Fruit fly (Drosophila melanogaster) whole organism, embryonic: ENCODE results near the gene Ppm1.
A peak's percentile ranks its signal among the peaks of the same experiment; 100 is the strongest.

ENCODE experiments used
- B-H1 ChIP-seq: fragments of 200-800 bp; sonication (Bioruptor generic); IDR thresholded peaks from 3 replicates; pipeline ENCODE4 v1.3.6; 2022; ENCODE audit warnings: missing biosample characterization, missing genetic modification characterization
- CG10209 ChIP-seq: fragments of 200-800 bp; sonication (Bioruptor generic); optimal IDR thresholded peaks from 3 replicates; lab custom pipeline; 2017; ENCODE audit warnings: missing biosample characterization, mild to moderate bottlenecking, missing genetic modification characterization, missing genetic modification reagents
- CG10366 ChIP-seq: fragments of 200-800 bp; sonication (Bioruptor generic); IDR thresholded peaks from 2 replicates; pipeline ENCODE4 v1.3.6; 2022; ENCODE audit warnings: missing biosample characterization, missing genetic modification characterization
- CG10565 ChIP-seq: fragments of 200-800 bp; sonication (Bioruptor generic); optimal IDR thresholded peaks from 3 replicates; lab custom pipeline; 2016; ENCODE audit warnings: missing biosample characterization, mild to moderate bottlenecking, missing genetic modification characterization
- CG12155 ChIP-seq: fragments of 200-800 bp; sonication (Bioruptor generic); optimal IDR thresholded peaks from 3 replicates; lab custom pipeline; 2016; ENCODE audit warnings: missing biosample characterization, missing genetic modification characterization
- CG12769 ChIP-seq: fragments of 200-800 bp; sonication (Bioruptor generic); optimal IDR thresholded peaks from 2 replicates; lab custom pipeline; 2019; ENCODE audit warnings: missing biosample characterization, mild to moderate bottlenecking, missing genetic modification characterization, moderate library complexity
- CG13424 ChIP-seq: fragments of 200-800 bp; sonication (Bioruptor generic); optimal IDR thresholded peaks from 2 replicates; lab custom pipeline; 2019; ENCODE audit warnings: missing biosample characterization, mild to moderate bottlenecking, missing genetic modification characterization, moderate library complexity
- CG15514 ChIP-seq: fragments of 200-800 bp; sonication (Bioruptor generic); optimal IDR thresholded peaks from 3 replicates; lab custom pipeline; 2017; ENCODE audit warnings: missing biosample characterization, missing genetic modification characterization, mild to moderate bottlenecking, moderate library complexity, missing genetic modification reagents
- CG1602 ChIP-seq: fragments of 200-800 bp; sonication (Bioruptor generic); optimal IDR thresholded peaks from 3 replicates; lab custom pipeline; 2016; ENCODE audit warnings: missing biosample characterization, missing genetic modification characterization
- CG17829 ChIP-seq: fragments of 200-800 bp; optimal IDR thresholded peaks from 2 replicates; lab custom pipeline; 2019; ENCODE audit warnings: missing biosample characterization, mild to moderate bottlenecking, missing genetic modification characterization, moderate library complexity
- CG3163 ChIP-seq: fragments of 200-800 bp; sonication (Bioruptor generic); optimal IDR thresholded peaks from 3 replicates; lab custom pipeline; 2016; ENCODE audit warnings: missing biosample characterization, missing genetic modification characterization
- CG32767 ChIP-seq: fragments of 200-800 bp; sonication (Bioruptor generic); IDR thresholded peaks from 2 replicates; pipeline ENCODE4 v1.3.6; 2022; ENCODE audit warnings: missing biosample characterization, missing genetic modification characterization
- CG5953 ChIP-seq: fragments of 200-800 bp; sonication (Bioruptor generic); IDR thresholded peaks from 2 replicates; pipeline ENCODE4 v1.3.6; 2022; ENCODE audit warnings: missing biosample characterization, missing genetic modification characterization
- CG7271 ChIP-seq: fragments of 200-800 bp; sonication (Bioruptor generic); optimal IDR thresholded peaks from 2 replicates; lab custom pipeline; 2018; ENCODE audit warnings: missing biosample characterization, mild to moderate bottlenecking, missing genetic modification characterization, moderate library complexity
- CG7987 ChIP-seq: fragments of 200-800 bp; sonication (Bioruptor generic); optimal IDR thresholded peaks from 2 replicates; lab custom pipeline; 2018; ENCODE audit warnings: missing biosample characterization, mild to moderate bottlenecking, missing genetic modification characterization, moderate library complexity
- CG8290 ChIP-seq, 3 experiments: fragments of 200-800 bp; sonication (Bioruptor generic); optimal IDR thresholded peaks; 2 replicates each; lab custom pipeline; 2016 to 2019; ENCODE audit warnings: missing biosample characterization in 3 of 3, missing genetic modification characterization in 3 of 3, mild to moderate bottlenecking in 2 of 3, moderate library complexity in 1 of 3
- CTCF ChIP-seq: fragments of 200-800 bp; sonication (Bioruptor generic); optimal IDR thresholded peaks from 2 replicates; lab custom pipeline; 2017; ENCODE audit warnings: missing biosample characterization, mild to moderate bottlenecking, missing genetic modification characterization, moderate library complexity
- Chrac-16 ChIP-seq: fragments of 200-800 bp; sonication (Bioruptor generic); optimal IDR thresholded peaks from 3 replicates; lab custom pipeline; 2016; ENCODE audit warnings: missing biosample characterization, missing genetic modification characterization
- CkIIα-i1 ChIP-seq: fragments of 200-800 bp; sonication (Bioruptor generic); IDR thresholded peaks from 2 replicates; pipeline ENCODE4 v1.3.6; 2022; ENCODE audit warnings: missing biosample characterization, missing genetic modification characterization
- D ChIP-seq, 2 experiments: fragments of 200-800 bp in 1 of 2; fragments of >200 bp in 1 of 2; sonication (Bioruptor generic) in 1 of 2; optimal IDR thresholded peaks; 2 replicates in 1 of 2; 3 replicates in 1 of 2; lab custom pipeline; 2017; ENCODE audit warnings: mild to moderate bottlenecking in 1 of 2, missing biosample characterization in 1 of 2, missing genetic modification characterization in 1 of 2, missing genetic modification reagents in 1 of 2
- MTF-1 ChIP-seq: fragments of 200-800 bp; sonication (Bioruptor generic); optimal IDR thresholded peaks from 2 replicates; lab custom pipeline; 2018; ENCODE audit warnings: missing biosample characterization, mild to moderate bottlenecking, missing genetic modification characterization, borderline replicate concordance
- Max ChIP-seq: fragments of 200-800 bp; sonication (Bioruptor generic); optimal IDR thresholded peaks from 2 replicates; lab custom pipeline; 2016; ENCODE audit warnings: missing biosample characterization, mild to moderate bottlenecking, missing genetic modification characterization
- NC2β ChIP-seq: fragments of 200-800 bp; sonication (Bioruptor generic); optimal IDR thresholded peaks from 2 replicates; lab custom pipeline; 2016; ENCODE audit warnings: missing biosample characterization, missing genetic modification characterization
- Pdp1 ChIP-seq, 2 experiments: fragments of 200-800 bp; sonication (Bioruptor generic); optimal IDR thresholded peaks; 3 replicates each; lab custom pipeline; 2016; ENCODE audit warnings: missing biosample characterization in 2 of 2, missing genetic modification characterization in 2 of 2, mild to moderate bottlenecking in 1 of 2, moderate library complexity in 1 of 2
- Sry-β ChIP-seq: fragments of 200-800 bp; sonication (Bioruptor generic); optimal IDR thresholded peaks from 2 replicates; lab custom pipeline; 2018; ENCODE audit warnings: missing biosample characterization, mild to moderate bottlenecking, missing genetic modification characterization, moderate library complexity
- ac ChIP-seq: fragments of 200-800 bp; sonication (Bioruptor generic); optimal IDR thresholded peaks from 3 replicates; lab custom pipeline; 2017; ENCODE audit warnings: missing biosample characterization, mild to moderate bottlenecking, missing genetic modification characterization
- az2 ChIP-seq: fragments of 200-800 bp; sonication (Bioruptor generic); optimal IDR thresholded peaks from 3 replicates; lab custom pipeline; 2016; ENCODE audit warnings: missing biosample characterization, missing genetic modification characterization
- bsh ChIP-seq, 2 experiments: fragments of 200-800 bp; sonication (Bioruptor generic); optimal IDR thresholded peaks; 2 replicates each; lab custom pipeline; 2017 to 2018; ENCODE audit warnings: mild to moderate bottlenecking in 2 of 2, missing biosample characterization in 2 of 2, missing genetic modification characterization in 2 of 2, moderate library complexity in 1 of 2
- btn ChIP-seq: fragments of 200-800 bp; sonication (Bioruptor generic); optimal IDR thresholded peaks from 2 replicates; lab custom pipeline; 2016; ENCODE audit warnings: missing biosample characterization, missing genetic modification characterization
- caup ChIP-seq: fragments of 200-800 bp; sonication (Bioruptor generic); optimal IDR thresholded peaks from 3 replicates; lab custom pipeline; 2017; ENCODE audit warnings: missing biosample characterization, mild to moderate bottlenecking, missing genetic modification characterization, moderate library complexity; ENCODE audit not compliant: severe bottlenecking
- fd102C ChIP-seq: fragments of 200-800 bp; sonication (Bioruptor generic); optimal IDR thresholded peaks from 2 replicates; lab custom pipeline; 2018; ENCODE audit warnings: missing biosample characterization, mild to moderate bottlenecking, missing genetic modification characterization, moderate library complexity
- fru ChIP-seq: fragments of >200 bp; optimal IDR thresholded peaks from 2 replicates; lab custom pipeline; 2017
- fu2 ChIP-seq: fragments of 200-800 bp; sonication (Bioruptor generic); optimal IDR thresholded peaks from 2 replicates; lab custom pipeline; 2016; ENCODE audit warnings: missing biosample characterization, missing genetic modification characterization
- gce ChIP-seq: fragments of 200-800 bp; sonication (Bioruptor generic); IDR thresholded peaks from 3 replicates; pipeline ENCODE4 v1.3.6; 2022; ENCODE audit warnings: missing biosample characterization, missing genetic modification characterization
- gcm2 ChIP-seq: fragments of 200-800 bp; sonication (Bioruptor generic); optimal IDR thresholded peaks from 2 replicates; lab custom pipeline; 2016; ENCODE audit warnings: missing biosample characterization, missing genetic modification characterization
- gem ChIP-seq: fragments of 200-800 bp; sonication (Bioruptor generic); optimal IDR thresholded peaks from 2 replicates; lab custom pipeline; 2019; ENCODE audit warnings: missing biosample characterization, mild to moderate bottlenecking, missing genetic modification characterization, moderate library complexity
- gt ChIP-seq: fragments of 200-800 bp; sonication (Bioruptor generic); IDR thresholded peaks from 2 replicates; pipeline ENCODE4 v1.3.6; 2022; ENCODE audit warnings: missing biosample characterization, missing genetic modification characterization
- h ChIP-seq: fragments of >200 bp; optimal IDR thresholded peaks from 2 replicates; lab custom pipeline; 2017
- hb ChIP-seq: fragments of 200-800 bp; sonication (Bioruptor generic); IDR thresholded peaks from 3 replicates; pipeline ENCODE4 v1.3.6; 2022; ENCODE audit warnings: missing biosample characterization, missing genetic modification characterization; ENCODE audit not compliant: partially characterized antibody
- hkb ChIP-seq, 2 experiments: fragments of 200-800 bp in 1 of 2; fragments of >200 bp in 1 of 2; sonication (Bioruptor generic) in 1 of 2; IDR thresholded peaks in 1 of 2; optimal IDR thresholded peaks in 1 of 2; 2 replicates each; pipeline versions ENCODE4 v1.3.6 to Lab custom; 2017 to 2022; ENCODE audit warnings: missing biosample characterization in 1 of 2, missing genetic modification characterization in 1 of 2
- lmd ChIP-seq: fragments of 200-800 bp; sonication (Bioruptor generic); IDR thresholded peaks from 2 replicates; pipeline ENCODE4 v1.3.6; 2022; ENCODE audit warnings: missing biosample characterization, missing genetic modification characterization
- mirr ChIP-seq: fragments of 200-800 bp; sonication (Bioruptor generic); optimal IDR thresholded peaks from 3 replicates; lab custom pipeline; 2018; ENCODE audit warnings: missing biosample characterization, mild to moderate bottlenecking, missing genetic modification characterization
- nau ChIP-seq: fragments of 200-800 bp; sonication (Bioruptor generic); optimal IDR thresholded peaks from 3 replicates; lab custom pipeline; 2017; ENCODE audit warnings: missing biosample characterization, mild to moderate bottlenecking, missing genetic modification characterization, missing genetic modification reagents
- row ChIP-seq: fragments of 200-800 bp; sonication (Bioruptor generic); IDR thresholded peaks from 3 replicates; pipeline ENCODE4 v1.3.6; 2022; ENCODE audit warnings: missing biosample characterization, missing genetic modification characterization
- trh ChIP-seq: fragments of 200-800 bp; sonication (Bioruptor generic); optimal IDR thresholded peaks from 2 replicates; lab custom pipeline; 2016; ENCODE audit warnings: missing biosample characterization, missing genetic modification characterization
- wek ChIP-seq: fragments of 200-800 bp; sonication (Bioruptor generic); optimal IDR thresholded peaks from 3 replicates; lab custom pipeline; 2018; ENCODE audit warnings: missing biosample characterization, mild to moderate bottlenecking, missing genetic modification characterization, moderate library complexity
- wor ChIP-seq: fragments of 200-800 bp; sonication (Bioruptor generic); IDR thresholded peaks from 2 replicates; pipeline ENCODE4 v1.3.6; 2022; ENCODE audit warnings: missing biosample characterization, missing genetic modification characterization
- z ChIP-seq: fragments of 200-800 bp; sonication (Bioruptor generic); IDR thresholded peaks from 3 replicates; pipeline ENCODE4 v1.3.6; 2022; ENCODE audit warnings: missing biosample characterization, missing genetic modification characterization

The Ppm1 gene

DNA sequence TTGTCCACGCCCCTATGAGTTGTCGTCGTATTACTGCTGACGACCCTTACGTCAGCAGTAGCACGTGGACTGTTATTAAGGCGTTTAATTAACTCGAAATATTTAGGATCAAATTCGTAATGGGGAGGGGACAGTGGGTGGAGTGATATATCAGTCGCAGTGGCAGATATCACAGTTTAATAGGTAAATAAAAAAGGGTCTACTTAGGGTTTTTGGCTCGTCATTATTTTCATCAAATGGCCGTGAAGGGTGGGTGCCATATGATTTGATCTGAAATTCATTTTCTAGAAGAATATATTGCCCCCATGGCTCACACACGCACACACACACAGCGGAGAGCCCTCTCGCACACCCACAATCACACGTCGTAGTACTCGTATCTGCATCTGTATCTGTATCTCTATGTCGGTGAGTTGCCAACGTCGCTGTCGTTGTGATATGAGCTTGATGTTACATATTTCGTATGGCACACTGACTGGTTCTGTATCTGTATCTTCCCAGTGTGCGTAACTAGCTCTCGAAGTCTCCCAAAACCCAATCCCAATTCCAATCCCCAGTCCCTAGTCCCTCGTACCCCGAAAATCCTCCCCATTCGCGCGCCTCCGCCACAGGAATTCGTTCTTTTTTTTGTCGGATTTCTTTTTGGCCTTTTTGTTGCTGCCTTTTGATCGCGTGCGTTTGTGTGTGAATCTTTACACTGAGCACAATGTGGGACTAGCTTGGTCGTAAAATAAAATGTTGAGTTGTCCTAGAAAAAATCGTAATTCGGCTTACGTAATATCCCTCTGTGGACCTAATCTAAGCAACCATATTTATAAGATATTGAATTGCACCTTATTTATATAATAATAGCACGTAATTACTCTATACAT, 45.6 kb downstream of the Ppm1 start (continued):
- TF ChIP-seq nau (GFP tag; lab: Kevin White, UChicago) (no peak), lmd (GFP tag; lab: Robert Waterston, UW) (peak; percentile 69), CG10366 (GFP tag; lab: Robert Waterston, UW) (peak; percentile 49), btn (GFP tag; lab: Kevin White, UChicago) (no peak), CG5953 (GFP tag; lab: Robert Waterston, UW) (no peak), az2 (GFP tag; lab: Kevin White, UChicago) (peak; percentile 34), fu2 (peak; percentile 18), Chrac-16 (GFP tag; lab: Kevin White, UChicago) (peak; percentile 36), CG17829 (no peak), CG12769 (tag; lab: Kevin White, UChicago) (peak; percentile 97), row (GFP tag; lab: Robert Waterston, UW) (peak; percentile 81), z (no peak), CG10209 (peak; percentile 14), CG13424 (tag; lab: Kevin White, UChicago) (peak; percentile 20), CG8290 (GFP tag; optimal IDR thresholded peaks at IDR 0.05; lab: Kevin White, UChicago) (peak; percentile 10), CG8290 (tag; optimal IDR thresholded peaks at IDR 0.05; lab: Kevin White, UChicago) (no peak), Sry-β (GFP tag; lab: Kevin White, UChicago) (no peak), CG1602 (GFP tag; lab: Kevin White, UChicago) (peak; percentile 33), mirr (peak; percentile 63), gce (GFP tag; lab: Robert Waterston, UW) (no peak), fru (lab: Kevin White, UChicago) (no peak), gem (tag; lab: Kevin White, UChicago) (peak; percentile 68), wek (GFP tag; lab: Kevin White, UChicago) (no peak), fd102C (GFP tag; lab: Kevin White, UChicago) (no peak), CkIIα-i1 (no peak), gt (GFP tag; lab: Robert Waterston, UW) (no peak), CG32767 (peak; percentile 26; the same call in 1 of the 2 replicates), CG3163 (GFP tag; lab: Kevin White, UChicago) (no peak), hb (no peak), CG15514 (GFP tag; lab: Kevin White, UChicago) (no peak), CTCF (no peak), CG12155 (peak; percentile 14), hkb (optimal IDR thresholded peaks at IDR 0.05; lab: Kevin White, UChicago) (no peak), hkb (GFP tag; IDR thresholded peaks at IDR 0.05; lab: Robert Waterston, UW) (peak; percentile 33), D (optimal IDR thresholded peaks at IDR 0.05; lab: Kevin White, UChicago) (no peak), D (GFP tag; optimal IDR thresholded peaks at IDR 0.05; lab: Kevin White, UChicago) (no peak), MTF-1 (GFP tag; lab: Kevin White, UChicago) (no peak), caup (GFP tag; lab: Kevin White, UChicago) (no peak), Max (GFP tag; lab: Kevin White, UChicago) (peak; percentile 1), bsh (GFP tag; optimal IDR thresholded peaks at IDR 0.05; lab: Kevin White, UChicago) (peak; percentile 33 to 84), CG10565 (GFP tag; lab: Kevin White, UChicago) (no peak), CG7271 (tag; lab: Kevin White, UChicago) (no peak), NC2β (GFP tag; lab: Kevin White, UChicago) (no peak), wor (GFP tag; lab: Robert Waterston, UW) (0 out of 2 replicates have a peak, but pooled peaks have one; percentile 23), B-H1 (GFP tag; lab: Robert Waterston, UW) (peak; percentile 58), trh (no peak), ac (no peak), h (lab: Kevin White, UChicago) (no peak), CG7987 (no peak), Pdp1 (GFP tag; optimal IDR thresholded peaks at IDR 0.05; lab: Kevin White, UChicago) (peak; percentile 27 to 87), gcm2 (no peak)
